Worm (Caenorhabditis elegans): ENCODE results near the gene col-83.

col-83 gene

ce11 chrII:11040140-11040539 lies 5.6 kb downstream of the col-83 start:
- TF ChIP-seq bed-3 (GFP tag; optimal IDR thresholded peaks at IDR 0.05), result no peak
- no peak for TF ChIP-seq unc-62 (GFP tag; optimal IDR thresholded peaks at IDR 0.05)
- TF ChIP-seq pha-4 (tag; optimal IDR thresholded peaks at IDR 0.05), result no peak

ce11 chrII:11035774-11036173 lies 10.0 kb downstream of the col-83 start, which contains the start of gene srlf-15:
Gene srlf-15, plus strand, starts transcription at chrII:11036074.
- no peak for TF ChIP-seq unc-39 (tag; optimal IDR thresholded peaks at IDR 0.05)

- TF ChIP-seq lin-32 (GFP tag; optimal IDR thresholded peaks at IDR 0.05) (no peak), ces-1 (GFP tag; optimal IDR thresholded peaks at IDR 0.05) (peak; percentile 85), bed-3 (GFP tag; optimal IDR thresholded peaks at IDR 0.05) (no peak), nhr-2 (tag; optimal IDR thresholded peaks at IDR 0.05) (no peak)
These were observed 13.0 kb downstream of the col-83 start for ce11 chrII:11032812-11033211.

- no peak for TF ChIP-seq ceh-43 (GFP tag; optimal IDR thresholded peaks at IDR 0.05)
- TF ChIP-seq snpc-4 (tag; optimal IDR thresholded peaks at IDR 0.05), result no peak
- TF ChIP-seq nhr-237 (tag; optimal IDR thresholded peaks at IDR 0.05), result no peak
These were observed 15.5 kb downstream of the col-83 start, which contains the start of gene nlp-18 for ce11 chrII:11030297-11030696. Gene nlp-18, minus strand, starts transcription at chrII:11030397.

ce11 chrII:11027777-11028176 lies 18.0 kb downstream of the col-83 start:
- peak; percentile 85 for TF ChIP-seq ces-1 (GFP tag; optimal IDR thresholded peaks at IDR 0.05)
- TF ChIP-seq blmp-1 (tag; optimal IDR thresholded peaks at IDR 0.05), result peak; percentile 83
- no peak for TF ChIP-seq ztf-11 (tag; optimal IDR thresholded peaks at IDR 0.05)

- no peak for TF ChIP-seq nhr-28 (tag; optimal IDR thresholded peaks at IDR 0.05)
- no peak for TF ChIP-seq nhr-76 (tag; optimal IDR thresholded peaks at IDR 0.05)
- TF ChIP-seq ham-2 (GFP tag; optimal IDR thresholded peaks at IDR 0.05), result peak; percentile 20
These were observed 20.2 kb downstream of the col-83 start, which contains the start of gene F33A8.7 for ce11 chrII:11025566-11025965. Gene F33A8.7, minus strand, starts transcription at chrII:11025666.

ce11 chrII:11022023-11022422 lies 23.7 kb downstream of the col-83 start, which contains the start of gene let-858:
Gene let-858, plus strand, starts transcription at chrII:11022370.
- TF ChIP-seq mep-1 (tag; optimal IDR thresholded peaks at IDR 0.05) (peak; percentile 61), lin-32 (GFP tag; optimal IDR thresholded peaks at IDR 0.05) (no peak), nhr-237 (tag; optimal IDR thresholded peaks at IDR 0.05) (peak; percentile 29), snpc-4 (tag; optimal IDR thresholded peaks at IDR 0.05) (no peak), ces-1 (GFP tag; optimal IDR thresholded peaks at IDR 0.05) (peak; percentile 51), drap-1 (GFP tag; optimal IDR thresholded peaks at IDR 0.05) (no peak), hlh-1 (tag; optimal IDR thresholded peaks at IDR 0.05) (peak; percentile 18), lsy-2 (tag; optimal IDR thresholded peaks at IDR 0.05) (peak; percentile 67), pha-4 (tag; optimal IDR thresholded peaks at IDR 0.05) (peak; percentile 47)

ce11 chrII:11020707-11021106 lies 25.1 kb downstream of the col-83 start:
- TF ChIP-seq ztf-11 (tag; optimal IDR thresholded peaks at IDR 0.05), result no peak
- no peak for TF ChIP-seq nhr-28 (tag; optimal IDR thresholded peaks at IDR 0.05)
- TF ChIP-seq ceh-39 (tag; optimal IDR thresholded peaks at IDR 0.05), result no peak
- TF ChIP-seq lin-13 (tag; optimal IDR thresholded peaks at IDR 0.05), result no peak
- TF ChIP-seq blmp-1 (tag; optimal IDR thresholded peaks at IDR 0.05), result no peak
- TF ChIP-seq unc-39 (tag; optimal IDR thresholded peaks at IDR 0.05), result no peak
- no peak for TF ChIP-seq mls-2 (tag; optimal IDR thresholded peaks at IDR 0.05)
- no peak for TF ChIP-seq flh-1 (GFP tag; optimal IDR thresholded peaks at IDR 0.05)
- TF ChIP-seq sptf-1 (tag; optimal IDR thresholded peaks at IDR 0.05), result no peak
- TF ChIP-seq lsy-2 (tag; optimal IDR thresholded peaks at IDR 0.05), result no peak
- TF ChIP-seq snpc-4 (tag; optimal IDR thresholded peaks at IDR 0.05), result no peak
- no peak for TF ChIP-seq elt-1 (tag; optimal IDR thresholded peaks at IDR 0.05; ENCODE audit: borderline replicate concordance, insufficient read depth)
- TF ChIP-seq unc-62 (GFP tag; optimal IDR thresholded peaks at IDR 0.05), result no peak
- no peak for TF ChIP-seq ceh-43 (GFP tag; optimal IDR thresholded peaks at IDR 0.05)
- TF ChIP-seq bed-3 (GFP tag; optimal IDR thresholded peaks at IDR 0.05), result no peak

Measured in whole organism, mixed stage, embryonic.